Worm (Caenorhabditis elegans) whole organism, young adult: ENCODE measurements around the gene ZK1127.4.
A peak's percentile ranks its signal among the peaks of the same experiment; 100 is the strongest.
"Not testable (repeated sequence)": the region's sequence is repeated elsewhere in the genome, so short reads cannot be mapped to it uniquely, and the experiment has no call there.

Experiments
- F39B2.1 ChIP-seq: fragments of 200-800 bp; sonication (Bioruptor generic); IDR thresholded peaks from 2 replicates; pipeline ENCODE4 v1.3.6; 2022; ENCODE audit warnings: missing genetic modification reagents, missing genetic modification characterization, missing compliant biosample characterization
- sea-2 ChIP-seq: fragments of 200-800 bp; sonication (Bioruptor generic); IDR thresholded peaks from 2 replicates; pipeline ENCODE4 v1.3.6; 2022; ENCODE audit warnings: missing genetic modification characterization, missing compliant biosample characterization
- zim-3 ChIP-seq: sonication (generic microtip); optimal IDR thresholded peaks from 2 replicates; lab custom pipeline; 2017; ENCODE audit warnings: mild to moderate bottlenecking, missing genetic modification characterization, moderate library complexity, missing compliant biosample characterization

ce11 chrII:7042090-7042489 is 11.7 kb upstream of the ZK1127.4 start:
- TF ChIP-seq sea-2 (peak; percentile 59; the same call in 1 of the 2 replicates), F39B2.1 (GFP tag; lab: Robert Waterston, UW) (0 out of 2 replicates have a peak, but pooled peaks have one; percentile 60)
- not testable (repeated sequence) for TF ChIP-seq zim-3
